Worm (Caenorhabditis elegans) whole organism, young adult: ENCODE data around the gene F15A8.1.
A peak's percentile ranks its signal among the peaks of the same experiment; 100 is the strongest.

Source experiments
- B0019.2 ChIP-seq: fragments of 200-800 bp; sonication (Bioruptor generic); conservative IDR thresholded peaks from 2 replicates; pipeline ENCODE4 v1.3.6; 2022; ENCODE audit warnings: missing genetic modification reagents, missing genetic modification characterization, missing compliant biosample characterization
- B0035.1 ChIP-seq: sonication (generic microtip); optimal IDR thresholded peaks from 2 replicates; lab custom pipeline; 2016; ENCODE audit warnings: missing genetic modification characterization, mild to moderate bottlenecking, missing compliant biosample characterization, missing genotype, missing genetic modification reagents
- B0336.3 ChIP-seq: fragments of 200-800 bp; sonication (Bioruptor generic); IDR thresholded peaks from 2 replicates; pipeline ENCODE4 v1.3.6; 2022; ENCODE audit warnings: missing genetic modification characterization, missing compliant biosample characterization
- C17E4.6 ChIP-seq: fragments of 200-800 bp; sonication (Bioruptor generic); IDR thresholded peaks from 2 replicates; pipeline ENCODE4 v1.3.6; 2022; ENCODE audit warnings: missing genetic modification reagents, missing genetic modification characterization, missing compliant biosample characterization
- F23B12.7 ChIP-seq: sonication (generic microtip); optimal IDR thresholded peaks from 2 replicates; lab custom pipeline; 2017; ENCODE audit warnings: missing genetic modification characterization, mild to moderate bottlenecking, missing compliant biosample characterization, antibody characterized with exemption, moderate library complexity; ENCODE audit not compliant: insufficient read depth
- F39B2.1 ChIP-seq: fragments of 200-800 bp; sonication (Bioruptor generic); IDR thresholded peaks from 2 replicates; pipeline ENCODE4 v1.3.6; 2022; ENCODE audit warnings: missing genetic modification reagents, missing genetic modification characterization, missing compliant biosample characterization
- F52B5.7 ChIP-seq: sonication (generic microtip); optimal IDR thresholded peaks from 2 replicates; lab custom pipeline; 2016; ENCODE audit warnings: mild to moderate bottlenecking, missing genetic modification characterization, missing compliant biosample characterization
- F57A8.1 ChIP-seq: fragments of 200-800 bp; sonication (Bioruptor generic); optimal IDR thresholded peaks from 2 replicates; lab custom pipeline; 2018; ENCODE audit warnings: mild to moderate bottlenecking, missing genetic modification characterization, moderate library complexity, missing compliant biosample characterization
- K12H6.12 ChIP-seq: fragments of 200-800 bp; sonication (Bioruptor generic); optimal IDR thresholded peaks from 2 replicates; lab custom pipeline; 2018; ENCODE audit warnings: mild to moderate bottlenecking, missing genetic modification characterization, missing compliant biosample characterization
- T26A5.8 ChIP-seq: sonication (generic microtip); optimal IDR thresholded peaks from 2 replicates; lab custom pipeline; 2016; ENCODE audit warnings: missing genetic modification characterization, missing compliant biosample characterization
- Y53F4B.3 ChIP-seq: fragments of 200-800 bp; sonication (Bioruptor generic); IDR thresholded peaks from 2 replicates; pipeline ENCODE4 v1.3.6; 2022; ENCODE audit warnings: missing genetic modification reagents, missing genetic modification characterization, missing compliant biosample characterization
- Y53G8AR.9 ChIP-seq: fragments of 200-800 bp; sonication (Bioruptor generic); conservative IDR thresholded peaks from 2 replicates; pipeline ENCODE4 v1.3.6; 2022; ENCODE audit warnings: missing genetic modification reagents, missing genetic modification characterization, missing compliant biosample characterization
- ama-1 ChIP-seq, 3 experiments: fragments of 150-350 bp in 1 of 3; sonication (generic microtip) in 2 of 3; optimal IDR thresholded peaks; 2 replicates each; lab custom pipeline; 2014 to 2018; ENCODE audit warnings: missing biosample characterization in 2 of 3, missing genetic modification characterization in 2 of 3, missing genetic modification reagents in 2 of 3
- atf-7 ChIP-seq: sonication (generic microtip); optimal IDR thresholded peaks from 2 replicates; lab custom pipeline; 2017; ENCODE audit warnings: mild to moderate bottlenecking, missing genetic modification characterization, missing compliant biosample characterization
- bed-2 ChIP-seq: fragments of 200-800 bp; sonication (Bioruptor generic); IDR thresholded peaks from 2 replicates; pipeline ENCODE4 v1.3.6; 2022; ENCODE audit warnings: missing genetic modification reagents, missing genetic modification characterization, missing compliant biosample characterization
- cebp-1 ChIP-seq, 2 experiments: fragments of 200-800 bp in 1 of 2; sonication (Bioruptor generic) in 1 of 2; sonication (generic microtip) in 1 of 2; IDR thresholded peaks in 1 of 2; optimal IDR thresholded peaks in 1 of 2; 2 replicates each; pipeline versions ENCODE4 v1.3.6 to Lab custom; 2017 to 2022; ENCODE audit warnings: missing compliant biosample characterization in 2 of 2, missing genetic modification characterization in 2 of 2, mild to moderate bottlenecking in 1 of 2, missing genetic modification reagents in 1 of 2, moderate library complexity in 1 of 2
- cebp-2 ChIP-seq: fragments of 200-800 bp; sonication (Bioruptor generic); IDR thresholded peaks from 2 replicates; pipeline ENCODE4 v1.3.6; 2022; ENCODE audit warnings: missing genetic modification characterization, missing compliant biosample characterization
- dox-1 ChIP-seq: fragments of 200-800 bp; sonication (Bioruptor generic); IDR thresholded peaks from 2 replicates; pipeline ENCODE4 v1.3.6; 2022; ENCODE audit warnings: missing genetic modification reagents, missing genetic modification characterization, missing compliant biosample characterization
- ekl-4 ChIP-seq: fragments of 200-800 bp; sonication (Bioruptor generic); IDR thresholded peaks from 2 replicates; pipeline ENCODE4 v1.3.6; 2022; ENCODE audit warnings: missing genetic modification reagents, missing genetic modification characterization, missing compliant biosample characterization
- gei-17 ChIP-seq: fragments of 200-800 bp; sonication (Bioruptor generic); optimal IDR thresholded peaks from 2 replicates; lab custom pipeline; 2018; ENCODE audit warnings: mild to moderate bottlenecking, missing genetic modification characterization, missing compliant biosample characterization
- him-1 ChIP-seq: sonication (generic microtip); optimal IDR thresholded peaks from 2 replicates; lab custom pipeline; 2016; ENCODE audit warnings: missing genotype, missing genetic modification reagents, missing genetic modification characterization, missing compliant biosample characterization
- hmg-20 ChIP-seq: fragments of 200-800 bp; sonication (Bioruptor generic); IDR thresholded peaks from 2 replicates; pipeline ENCODE4 v1.3.6; 2022; ENCODE audit warnings: missing genetic modification reagents, missing genetic modification characterization, missing compliant biosample characterization
- hsf-1 ChIP-seq: fragments of 200-800 bp; sonication (Bioruptor generic); IDR thresholded peaks from 2 replicates; pipeline ENCODE4 v1.3.6; 2022; ENCODE audit warnings: missing genetic modification reagents, missing genetic modification characterization, missing compliant biosample characterization
- lin-40 ChIP-seq: sonication (generic microtip); optimal IDR thresholded peaks from 2 replicates; lab custom pipeline; 2016; ENCODE audit warnings: missing genetic modification characterization, mild to moderate bottlenecking, missing compliant biosample characterization, missing genotype, missing genetic modification reagents
- lin-54 ChIP-seq: fragments of 200-800 bp; sonication (Bioruptor generic); optimal IDR thresholded peaks from 2 replicates; lab custom pipeline; 2018; ENCODE audit warnings: mild to moderate bottlenecking, missing genetic modification characterization, missing compliant biosample characterization
- lsy-27 ChIP-seq: sonication (generic microtip); optimal IDR thresholded peaks from 2 replicates; lab custom pipeline; 2017; ENCODE audit warnings: missing genetic modification characterization, mild to moderate bottlenecking, missing compliant biosample characterization, antibody characterized with exemption, missing genotype, borderline replicate concordance; ENCODE audit not compliant: insufficient read depth
- madf-6 ChIP-seq: fragments of 200-800 bp; sonication (Bioruptor generic); IDR thresholded peaks from 2 replicates; pipeline ENCODE4 v1.3.6; 2022; ENCODE audit warnings: missing genetic modification reagents, missing genetic modification characterization, missing compliant biosample characterization
- mcd-1 ChIP-seq: fragments of 200-800 bp; sonication (Bioruptor generic); IDR thresholded peaks from 2 replicates; pipeline ENCODE4 v1.3.6; 2022; ENCODE audit warnings: missing genetic modification reagents, missing genetic modification characterization, missing compliant biosample characterization
- nfya-2 ChIP-seq: fragments of 200-800 bp; sonication (Bioruptor generic); IDR thresholded peaks from 2 replicates; pipeline ENCODE4 v1.3.6; 2022; ENCODE audit warnings: missing genetic modification reagents, missing genetic modification characterization, missing compliant biosample characterization
- nhr-80 ChIP-seq: sonication (generic microtip); optimal IDR thresholded peaks from 2 replicates; lab custom pipeline; 2016; ENCODE audit warnings: missing genetic modification characterization, missing compliant biosample characterization
- rcor-1 ChIP-seq: fragments of 200-800 bp; sonication (Bioruptor generic); IDR thresholded peaks from 2 replicates; pipeline ENCODE4 v1.3.6; 2022; ENCODE audit warnings: missing genetic modification reagents, missing genetic modification characterization, missing compliant biosample characterization
- rec-8 ChIP-seq, 2 experiments: sonication (generic microtip); optimal IDR thresholded peaks; 2 replicates each; lab custom pipeline; 2016; ENCODE audit warnings: mild to moderate bottlenecking in 2 of 2, missing genetic modification characterization in 2 of 2, missing genetic modification reagents in 2 of 2, missing genotype in 2 of 2, missing biosample characterization in 1 of 2, missing compliant biosample characterization in 1 of 2, moderate library complexity in 1 of 2
- repo-1 ChIP-seq: sonication (generic microtip); optimal IDR thresholded peaks from 2 replicates; lab custom pipeline; 2017; ENCODE audit warnings: mild to moderate bottlenecking, missing genetic modification characterization, missing compliant biosample characterization
- snpc-1.1 ChIP-seq: sonication (generic microtip); optimal IDR thresholded peaks from 2 replicates; lab custom pipeline; 2017; ENCODE audit warnings: missing genetic modification characterization, mild to moderate bottlenecking, missing compliant biosample characterization, antibody characterized with exemption, moderate library complexity, missing genotype, missing genetic modification reagents; ENCODE audit not compliant: insufficient read depth
- snpc-4 ChIP-seq, 5 experiments: fragments of 150-350 bp in 1 of 5; sonication (generic microtip) in 4 of 5; optimal IDR thresholded peaks; 2 replicates each; lab custom pipeline; 2014 to 2018; ENCODE audit warnings: missing genetic modification characterization in 5 of 5, missing biosample characterization in 3 of 5, antibody characterized with exemption in 2 of 5, mild to moderate bottlenecking in 2 of 5, missing compliant biosample characterization in 2 of 5, missing genotype in 2 of 5, moderate library complexity in 2 of 5, missing genetic modification reagents in 1 of 5
- sptf-2 ChIP-seq: fragments of 200-800 bp; sonication (Bioruptor generic); optimal IDR thresholded peaks from 2 replicates; lab custom pipeline; 2018; ENCODE audit warnings: mild to moderate bottlenecking, missing genetic modification characterization, missing compliant biosample characterization
- tbp1 ChIP-seq: fragments of 200-800 bp; sonication (Bioruptor generic); optimal IDR thresholded peaks from 2 replicates; lab custom pipeline; 2018; ENCODE audit warnings: mild to moderate bottlenecking, missing genetic modification characterization, missing compliant biosample characterization
- tbx-9 ChIP-seq: sonication (generic microtip); optimal IDR thresholded peaks from 2 replicates; lab custom pipeline; 2016; ENCODE audit warnings: borderline replicate concordance, missing genetic modification characterization, inconsistent platforms, missing compliant biosample characterization
- tlf-1 ChIP-seq: fragments of 200-800 bp; sonication (Bioruptor generic); optimal IDR thresholded peaks from 2 replicates; lab custom pipeline; 2018; ENCODE audit warnings: mild to moderate bottlenecking, missing genetic modification characterization, missing compliant biosample characterization
- ztf-18 ChIP-seq: sonication (generic microtip); optimal IDR thresholded peaks from 2 replicates; lab custom pipeline; 2016; ENCODE audit warnings: missing genotype, mild to moderate bottlenecking, missing genetic modification characterization, missing compliant biosample characterization

The F15A8.1 gene

ce11 chrX:4453101-4453500, 12.4 kb downstream of the F15A8.1 start (continued):
- no peak for TF ChIP-seq K12H6.12
- TF ChIP-seq lsy-27: no peak
- no peak for TF ChIP-seq atf-7 (tag; lab: Kevin White, UChicago)
- TF ChIP-seq B0336.3 (GFP tag; lab: Robert Waterston, UW): no peak
- no peak for TF ChIP-seq gei-17 (GFP tag; lab: Kevin White, UChicago)
- no peak for TF ChIP-seq C17E4.6 (GFP tag; lab: Robert Waterston, UW)
- TF ChIP-seq ama-1 (optimal IDR thresholded peaks at IDR 0.05; lab: Kevin White, UChicago): no peak
- TF ChIP-seq ama-1 (GFP tag; optimal IDR thresholded peaks at IDR 0.05; lab: Kevin White, UChicago): peak in 1 of 2 experiments; percentile 35
- TF ChIP-seq repo-1: no peak
- peak; percentile 35 for TF ChIP-seq ztf-18
- no peak for TF ChIP-seq hsf-1 (GFP tag; lab: Robert Waterston, UW)
- peak; percentile 87 for TF ChIP-seq him-1 (tag; lab: Kevin White, UChicago)
- TF ChIP-seq T26A5.8: no peak
- no peak; the same call in 1 of the 2 replicates for TF ChIP-seq madf-6 (GFP tag; lab: Robert Waterston, UW)
- TF ChIP-seq tlf-1 (GFP tag; lab: Kevin White, UChicago): no peak
- peak; percentile 13; the same call in 1 of the 2 replicates for TF ChIP-seq ekl-4 (GFP tag; lab: Robert Waterston, UW)
- TF ChIP-seq nhr-80 (tag; lab: Kevin White, UChicago): peak; percentile 1
- TF ChIP-seq Y53G8AR.9: no peak
- no peak for TF ChIP-seq Y53F4B.3 (GFP tag; lab: Robert Waterston, UW)
- no peak for TF ChIP-seq F23B12.7 (tag; lab: Kevin White, UChicago)
- TF ChIP-seq F39B2.1 (GFP tag; lab: Robert Waterston, UW): no peak
- TF ChIP-seq nfya-2 (GFP tag; lab: Robert Waterston, UW): no peak
- TF ChIP-seq lin-54 (GFP tag; lab: Kevin White, UChicago): no peak
- TF ChIP-seq B0019.2 (GFP tag; lab: Robert Waterston, UW): no peak
- no peak for TF ChIP-seq mcd-1 (GFP tag; lab: Robert Waterston, UW)
- TF ChIP-seq rcor-1 (GFP tag; lab: Robert Waterston, UW): peak; percentile 19; the same call in 1 of the 2 replicates
- no peak for TF ChIP-seq B0035.1
- peak; percentile 71 for TF ChIP-seq dox-1
- peak; percentile 24 for TF ChIP-seq F52B5.7 (tag; lab: Kevin White, UChicago)
- no peak for TF ChIP-seq rec-8 (tag; optimal IDR thresholded peaks at IDR 0.05; lab: Kevin White, UChicago)
- no peak for TF ChIP-seq cebp-2 (GFP tag; lab: Robert Waterston, UW)
- TF ChIP-seq tbx-9: no peak
- TF ChIP-seq bed-2: no peak
- no peak for TF ChIP-seq sptf-2 (GFP tag; lab: Kevin White, UChicago)
- TF ChIP-seq hmg-20 (GFP tag; lab: Robert Waterston, UW): 0 out of 2 replicates have a peak, but pooled peaks have one; percentile 12
- TF ChIP-seq snpc-1.1 (tag; lab: Kevin White, UChicago): peak; percentile 29
- TF ChIP-seq tbp1 (GFP tag; lab: Kevin White, UChicago): peak; percentile 93
- peak; percentile 54 for TF ChIP-seq snpc-4 (GFP tag; optimal IDR thresholded peaks at IDR 0.05; lab: Kevin White, UChicago)
- peak in 2 of 4 experiments; percentile 56 to 61 for TF ChIP-seq snpc-4 (tag; optimal IDR thresholded peaks at IDR 0.05; lab: Kevin White, UChicago)
- TF ChIP-seq F57A8.1: peak; percentile 57
- no peak for TF ChIP-seq lin-40 (tag; lab: Kevin White, UChicago)
- no peak for TF ChIP-seq cebp-1 (GFP tag; IDR thresholded peaks at IDR 0.05; lab: Robert Waterston, UW)
- no peak for TF ChIP-seq cebp-1 (tag; optimal IDR thresholded peaks at IDR 0.05; lab: Kevin White, UChicago)
